Worm (Caenorhabditis elegans): ENCODE results near the gene srt-47.

- TF ChIP-seq nhr-41 (GFP tag; IDR thresholded peaks at IDR 0.05) (no peak), nhr-28 (tag; optimal IDR thresholded peaks at IDR 0.05) (no peak), lsy-2 (tag; optimal IDR thresholded peaks at IDR 0.05) (no peak)
These were observed 25.3 kb downstream of the srt-47 start for ce11 chrIV:15027884-15028283.

All from whole organism, L4 larva.